Fruit fly (Drosophila melanogaster) whole organism, pupa: Measurements from ENCODE around the gene Ilp6.

Source experiments
- CG14655 ChIP-seq: fragments of 200-800 bp; sonication (Bioruptor generic); optimal IDR thresholded peaks from 3 replicates; lab custom pipeline; 2017; ENCODE audit warnings: mild to moderate bottlenecking, missing biosample characterization, missing genetic modification reagents, missing genetic modification characterization
- CG34367 ChIP-seq: fragments of 200-800 bp; sonication (Bioruptor generic); optimal IDR thresholded peaks from 2 replicates; lab custom pipeline; 2018; ENCODE audit warnings: missing biosample characterization, mild to moderate bottlenecking, missing genetic modification characterization
- CG8301 ChIP-seq: fragments of 200-800 bp; sonication (Bioruptor generic); optimal IDR thresholded peaks from 2 replicates; lab custom pipeline; 2018; ENCODE audit warnings: missing biosample characterization, mild to moderate bottlenecking, missing genetic modification characterization
- EcR ChIP-seq: fragments of 200-800 bp; sonication (Bioruptor generic); optimal IDR thresholded peaks from 3 replicates; lab custom pipeline; 2019; ENCODE audit warnings: missing biosample characterization, missing genetic modification characterization, mild to moderate bottlenecking, moderate library complexity, missing genetic modification reagents
- Ets98B ChIP-seq: fragments of 200-800 bp; sonication (Bioruptor generic); IDR thresholded peaks from 2 replicates; pipeline ENCODE4 v1.3.6; 2022; ENCODE audit warnings: missing biosample characterization, missing genetic modification characterization
- Snoo ChIP-seq: fragments of 200-800 bp; sonication (Bioruptor generic); optimal IDR thresholded peaks from 3 replicates; lab custom pipeline; 2017; ENCODE audit warnings: missing biosample characterization, mild to moderate bottlenecking, missing genetic modification characterization, inconsistent platforms

dm6 chrX:2306307-2306706 lies 28.2 kb downstream of the Ilp6 start:
- TF ChIP-seq Snoo (peak; percentile 61), EcR (GFP tag; lab: Kevin White, UChicago) (no peak), Ets98B (no peak; the same call in 1 of the 2 replicates), CG34367 (tag; lab: Kevin White, UChicago) (peak; percentile 53), CG8301 (tag; lab: Kevin White, UChicago) (peak; percentile 78), CG14655 (GFP tag; lab: Kevin White, UChicago) (peak; percentile 85)
